Worm (Caenorhabditis elegans): ENCODE results near the gene F32D8.5.

The F32D8.5 gene

DNA sequence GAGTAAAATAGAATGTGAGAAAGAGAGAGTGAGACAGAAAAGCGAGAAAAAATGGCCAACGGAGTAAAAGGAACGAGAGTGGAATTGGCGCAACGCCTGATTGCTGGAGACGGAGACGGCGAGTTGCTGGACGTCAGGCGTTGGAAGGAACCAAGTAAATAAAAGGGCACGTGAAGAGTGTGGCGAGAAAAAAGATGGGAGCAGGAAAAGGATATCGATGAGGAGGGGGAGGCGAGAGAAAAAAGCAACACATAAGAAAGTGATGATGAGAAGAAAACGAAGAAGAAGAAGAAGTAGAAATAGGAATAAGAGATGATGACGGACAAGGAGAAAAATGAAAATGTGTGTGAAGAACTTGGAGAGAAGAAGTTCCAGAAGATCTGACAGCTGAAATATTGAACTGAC lies 23.1 kb upstream of the F32D8.5 start:
- no peak for TF ChIP-seq hmbx-1 (tag; optimal IDR thresholded peaks at IDR 0.05)
- no peak for TF ChIP-seq aly-1 (tag; optimal IDR thresholded peaks at IDR 0.05)
- TF ChIP-seq flt-1 (GFP tag; IDR thresholded peaks at IDR 0.05): no peak
- no peak for TF ChIP-seq F13C5.2 (tag; optimal IDR thresholded peaks at IDR 0.05)
- no peak for TF ChIP-seq ama-1 (optimal IDR thresholded peaks at IDR 0.05)
- TF ChIP-seq scrt-1 (GFP tag; IDR thresholded peaks at IDR 0.05): no peak
- TF ChIP-seq tra-4 (tag; optimal IDR thresholded peaks at IDR 0.05): no peak
- TF ChIP-seq ceh-36 (tag; optimal IDR thresholded peaks at IDR 0.05): no peak
- no peak for TF ChIP-seq ceh-13 (GFP tag; optimal IDR thresholded peaks at IDR 0.05)
- no peak for TF ChIP-seq hmg-4 (GFP tag; optimal IDR thresholded peaks at IDR 0.05)
- no peak for TF ChIP-seq tbx-11 (GFP tag; IDR thresholded peaks at IDR 0.05)
- TF ChIP-seq ets-7 (tag; optimal IDR thresholded peaks at IDR 0.05): no peak
- no peak for TF ChIP-seq B0310.2 (tag; optimal IDR thresholded peaks at IDR 0.05)
- no peak for TF ChIP-seq hnd-1 (tag; optimal IDR thresholded peaks at IDR 0.05)

DNA sequence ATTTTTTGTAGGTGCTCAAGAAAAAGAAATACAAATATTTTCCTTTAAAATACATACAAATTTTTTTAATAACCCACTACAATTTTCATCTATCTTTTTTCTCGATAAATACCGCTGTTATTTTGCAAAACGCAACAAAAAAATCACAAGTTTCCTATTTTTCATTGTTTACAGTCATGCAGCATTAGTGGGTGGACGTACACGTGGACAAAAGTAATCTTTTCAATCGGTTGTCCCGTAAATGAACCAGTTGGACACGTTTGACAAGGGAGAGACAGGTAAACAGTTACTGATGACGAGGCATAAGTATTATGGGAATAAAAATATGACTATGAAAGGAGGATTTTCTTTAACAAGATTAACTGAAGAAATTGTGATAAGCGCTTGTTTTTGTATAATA lies 21.4 kb upstream of the F32D8.5 start:
- TF ChIP-seq F13C5.2 (tag; optimal IDR thresholded peaks at IDR 0.05): no peak
- TF ChIP-seq ets-7 (tag; optimal IDR thresholded peaks at IDR 0.05): no peak
- TF ChIP-seq tbx-11 (GFP tag; IDR thresholded peaks at IDR 0.05): no peak
- TF ChIP-seq scrt-1 (GFP tag; IDR thresholded peaks at IDR 0.05): no peak
- no peak for TF ChIP-seq ama-1 (optimal IDR thresholded peaks at IDR 0.05)
- no peak for TF ChIP-seq pes-1 (GFP tag; IDR thresholded peaks at IDR 0.05)
- TF ChIP-seq hnd-1 (tag; optimal IDR thresholded peaks at IDR 0.05): no peak
- no peak for TF ChIP-seq ceh-13 (GFP tag; optimal IDR thresholded peaks at IDR 0.05)
- no peak for TF ChIP-seq aly-1 (tag; optimal IDR thresholded peaks at IDR 0.05)
- TF ChIP-seq tbx-37 (GFP tag; conservative IDR thresholded peaks at IDR 0.05): no peak
- TF ChIP-seq hmbx-1 (tag; optimal IDR thresholded peaks at IDR 0.05): no peak
- no peak for TF ChIP-seq B0310.2 (tag; optimal IDR thresholded peaks at IDR 0.05)
- no peak for TF ChIP-seq hmg-4 (GFP tag; optimal IDR thresholded peaks at IDR 0.05)
- no peak for TF ChIP-seq sea-1 (GFP tag; conservative IDR thresholded peaks at IDR 0.05)
- TF ChIP-seq flt-1 (GFP tag; IDR thresholded peaks at IDR 0.05): no peak
- no peak for TF ChIP-seq ceh-36 (tag; optimal IDR thresholded peaks at IDR 0.05)

DNA sequence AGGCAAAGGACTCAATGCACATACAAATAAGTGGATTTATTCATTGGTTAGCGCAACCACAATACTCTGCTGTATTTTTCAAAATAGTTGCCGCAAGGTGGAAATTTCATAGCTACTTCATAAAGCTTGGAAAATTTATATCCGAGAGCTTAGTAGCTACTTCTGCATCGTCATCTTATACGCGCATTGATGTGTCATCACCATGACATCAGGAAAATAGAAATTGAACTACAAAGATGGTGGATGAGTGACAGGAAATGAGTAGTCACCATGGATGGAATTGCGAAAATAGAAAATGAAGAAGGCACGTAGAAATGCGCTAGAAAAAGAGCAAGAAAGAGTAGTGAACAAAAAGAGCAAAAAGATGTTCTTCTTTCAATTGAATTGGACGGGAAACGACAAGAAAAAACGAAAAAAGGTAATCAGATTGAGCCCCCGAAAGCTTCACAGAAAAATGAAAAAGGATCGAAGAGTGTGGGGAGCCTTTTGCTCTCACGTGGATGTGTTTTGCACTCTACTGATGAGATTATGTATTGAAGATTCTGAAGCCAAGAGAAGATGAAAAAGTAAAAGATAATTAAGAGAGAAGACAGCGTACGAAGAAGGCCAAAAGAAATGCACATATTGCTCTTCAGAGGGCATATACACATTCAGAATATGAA lies 19.5 kb upstream of the F32D8.5 start:
- TF ChIP-seq aly-1 (tag; optimal IDR thresholded peaks at IDR 0.05): no peak
- TF ChIP-seq sea-1 (GFP tag; conservative IDR thresholded peaks at IDR 0.05): no peak
- TF ChIP-seq ets-7 (tag; optimal IDR thresholded peaks at IDR 0.05): no peak
- TF ChIP-seq hnd-1 (tag; optimal IDR thresholded peaks at IDR 0.05): no peak
- no peak for TF ChIP-seq tbx-37 (GFP tag; conservative IDR thresholded peaks at IDR 0.05)
- no peak for TF ChIP-seq hmg-4 (GFP tag; optimal IDR thresholded peaks at IDR 0.05)
- no peak for TF ChIP-seq B0310.2 (tag; optimal IDR thresholded peaks at IDR 0.05)
- no peak for TF ChIP-seq ama-1 (optimal IDR thresholded peaks at IDR 0.05)
- TF ChIP-seq tbx-11 (GFP tag; IDR thresholded peaks at IDR 0.05): no peak
- TF ChIP-seq hmbx-1 (tag; optimal IDR thresholded peaks at IDR 0.05): no peak
- no peak for TF ChIP-seq scrt-1 (GFP tag; IDR thresholded peaks at IDR 0.05)

DNA sequence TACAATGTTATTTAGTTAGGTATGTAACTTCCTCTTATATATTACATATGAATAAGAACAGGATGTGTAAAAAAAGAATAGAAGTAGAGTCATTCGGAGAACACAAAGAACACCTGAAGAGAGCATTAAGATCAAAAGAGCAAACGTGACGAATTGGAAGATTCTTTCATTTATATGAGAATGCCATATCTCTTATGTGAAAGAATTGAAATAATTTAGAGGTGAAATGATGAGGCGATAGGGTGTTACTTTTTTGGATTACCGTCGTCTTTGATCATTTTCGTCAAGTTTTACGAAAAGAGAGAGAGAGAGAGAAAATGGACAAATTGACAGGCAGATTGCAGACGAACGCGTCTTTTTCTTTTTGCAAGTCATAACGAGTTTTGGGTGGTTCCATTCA lies 18.1 kb upstream of the F32D8.5 start:
- TF ChIP-seq tbx-37 (GFP tag; conservative IDR thresholded peaks at IDR 0.05): no peak
- TF ChIP-seq scrt-1 (GFP tag; IDR thresholded peaks at IDR 0.05): no peak
- no peak for TF ChIP-seq flt-1 (GFP tag; IDR thresholded peaks at IDR 0.05)
- no peak for TF ChIP-seq hmg-4 (GFP tag; optimal IDR thresholded peaks at IDR 0.05)
- TF ChIP-seq F13C5.2 (tag; optimal IDR thresholded peaks at IDR 0.05): no peak
- no peak for TF ChIP-seq ceh-36 (tag; optimal IDR thresholded peaks at IDR 0.05)
- TF ChIP-seq tbx-11 (GFP tag; IDR thresholded peaks at IDR 0.05): no peak
- no peak for TF ChIP-seq B0310.2 (tag; optimal IDR thresholded peaks at IDR 0.05)

DNA sequence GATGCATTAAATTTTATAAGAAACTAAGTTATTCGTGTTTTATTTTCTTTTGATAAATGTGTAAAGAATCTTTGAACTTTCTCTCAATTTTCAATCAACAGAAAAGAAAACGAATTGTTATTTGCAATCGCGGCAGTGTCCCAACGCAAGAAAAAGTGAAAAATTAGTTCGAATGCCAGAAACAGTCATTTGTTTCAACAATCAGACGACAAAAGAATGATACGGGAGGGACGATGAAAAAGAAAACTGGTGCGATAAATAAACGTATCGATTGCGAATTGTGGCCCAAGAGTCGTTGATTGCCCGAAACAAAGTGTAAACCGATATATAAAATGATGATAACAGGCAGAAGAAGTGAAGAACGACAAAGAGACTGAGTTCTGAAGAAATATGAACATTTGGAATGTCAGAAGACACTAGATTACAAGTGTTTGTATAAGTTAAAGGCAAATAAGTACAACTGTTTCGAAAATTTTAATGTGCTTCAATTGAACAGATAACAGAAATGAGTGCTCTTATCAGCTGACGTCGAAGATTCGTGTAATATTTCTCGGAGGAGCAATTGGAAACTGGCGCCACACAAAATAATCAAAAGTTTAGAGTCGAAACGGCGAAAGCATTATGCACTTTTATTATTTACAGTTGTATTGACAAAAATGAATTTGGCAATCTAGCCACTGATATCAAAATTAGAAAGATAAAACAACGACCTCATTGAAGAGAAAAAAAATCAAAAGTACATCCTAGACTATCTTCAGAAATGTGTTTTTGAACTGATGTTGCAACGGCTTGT lies 16.6 kb upstream of the F32D8.5 start:
- TF ChIP-seq ceh-36 (tag; optimal IDR thresholded peaks at IDR 0.05) (no peak), hmg-4 (GFP tag; optimal IDR thresholded peaks at IDR 0.05) (no peak), ceh-13 (GFP tag; optimal IDR thresholded peaks at IDR 0.05) (no peak)

DNA sequence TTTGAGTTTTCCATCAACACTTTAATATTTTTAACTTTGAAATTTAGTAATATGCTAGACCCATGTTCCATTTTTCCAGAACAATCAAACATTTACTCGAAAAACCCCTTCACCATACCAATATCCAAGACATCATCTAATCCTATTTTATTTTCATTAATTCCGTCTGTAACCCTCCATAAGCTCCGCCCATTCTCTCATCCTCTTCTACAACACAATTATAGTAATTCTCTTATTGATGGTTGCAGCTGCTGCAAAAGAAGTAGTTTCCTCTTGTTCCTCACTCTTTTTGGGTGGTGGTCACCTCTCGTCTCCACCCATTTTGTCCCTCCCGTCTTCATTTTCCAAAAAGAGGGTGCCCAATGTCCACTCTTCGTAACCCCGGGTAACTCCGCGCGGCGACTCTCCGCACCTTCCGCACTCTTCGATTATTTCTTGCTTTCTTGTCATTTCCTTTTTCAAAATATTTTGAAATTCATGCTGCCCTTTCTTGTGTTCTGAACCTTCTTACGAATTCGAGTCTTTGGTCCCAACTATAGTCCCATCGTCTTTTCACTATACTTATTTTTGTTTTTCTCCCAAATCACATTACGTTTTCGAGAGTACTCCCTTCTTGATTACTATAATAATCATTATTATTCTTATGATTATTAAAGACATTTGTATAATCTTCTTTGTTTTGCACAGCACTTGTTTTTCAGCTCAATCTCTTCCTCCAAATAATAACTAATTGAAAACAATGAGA lies 14.3 kb upstream of the F32D8.5 start, which contains the start of gene F32D8.1:
Gene F32D8.1, plus strand, starts transcription at position 695 of the 745 bp plus-strand sequence.
- TF ChIP-seq ceh-36 (tag; optimal IDR thresholded peaks at IDR 0.05): no peak
- TF ChIP-seq tra-4 (tag; optimal IDR thresholded peaks at IDR 0.05): no peak
- no peak for TF ChIP-seq flt-1 (GFP tag; IDR thresholded peaks at IDR 0.05)
- TF ChIP-seq scrt-1 (GFP tag; IDR thresholded peaks at IDR 0.05): no peak
- no peak for TF ChIP-seq ets-7 (tag; optimal IDR thresholded peaks at IDR 0.05)
- no peak for TF ChIP-seq hnd-1 (tag; optimal IDR thresholded peaks at IDR 0.05)
- TF ChIP-seq sea-1 (GFP tag; conservative IDR thresholded peaks at IDR 0.05): no peak
- no peak for TF ChIP-seq tbx-37 (GFP tag; conservative IDR thresholded peaks at IDR 0.05)

DNA sequence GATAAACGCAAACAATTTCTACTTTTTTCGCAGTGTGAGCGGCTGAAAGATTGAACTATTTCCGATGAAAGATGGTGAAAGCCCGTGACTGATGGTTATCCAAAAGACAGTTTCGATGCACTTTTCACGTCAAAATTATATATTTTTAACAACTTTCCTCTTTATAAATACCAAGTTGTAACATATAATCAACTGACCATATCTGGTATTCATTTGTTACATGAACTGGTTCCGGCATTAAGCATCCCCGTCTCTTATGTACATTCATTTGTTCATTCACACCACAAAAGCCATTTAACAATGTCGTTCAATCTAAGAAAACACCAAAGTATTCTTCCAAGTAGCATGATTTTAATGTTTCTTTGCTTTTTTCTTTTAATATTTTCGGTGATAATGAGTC lies 11.1 kb upstream of the F32D8.5 start, which contains the start of gene F32D8.2:
Gene F32D8.2, plus strand, starts transcription at position 301 of the 400 bp plus-strand sequence.
- no peak for TF ChIP-seq ceh-13 (GFP tag; optimal IDR thresholded peaks at IDR 0.05)
- TF ChIP-seq hmg-4 (GFP tag; optimal IDR thresholded peaks at IDR 0.05): no peak
- TF ChIP-seq hnd-1 (tag; optimal IDR thresholded peaks at IDR 0.05): no peak
- TF ChIP-seq tra-4 (tag; optimal IDR thresholded peaks at IDR 0.05): no peak
- TF ChIP-seq F13C5.2 (tag; optimal IDR thresholded peaks at IDR 0.05): no peak
- TF ChIP-seq hmbx-1 (tag; optimal IDR thresholded peaks at IDR 0.05): no peak
- no peak for TF ChIP-seq scrt-1 (GFP tag; IDR thresholded peaks at IDR 0.05)
- no peak for TF ChIP-seq ceh-36 (tag; optimal IDR thresholded peaks at IDR 0.05)
- no peak for TF ChIP-seq B0310.2 (tag; optimal IDR thresholded peaks at IDR 0.05)
- no peak for TF ChIP-seq ama-1 (optimal IDR thresholded peaks at IDR 0.05)
